Worm (Caenorhabditis elegans) whole organism, young adult: ENCODE measurements around the gene hlh-4.

Experiments
- B0035.1 ChIP-seq: sonication (generic microtip); optimal IDR thresholded peaks from 2 replicates; lab custom pipeline; 2016; ENCODE audit warnings: missing genetic modification characterization, mild to moderate bottlenecking, missing compliant biosample characterization, missing genotype, missing genetic modification reagents
- C06A6.2 ChIP-seq: fragments of 200-800 bp; sonication (Bioruptor generic); conservative IDR thresholded peaks from 2 replicates; pipeline ENCODE4 v1.3.6; 2022; ENCODE audit warnings: missing genetic modification characterization, missing compliant biosample characterization
- F22D6.2 ChIP-seq: sonication (generic microtip); optimal IDR thresholded peaks from 2 replicates; lab custom pipeline; 2016; ENCODE audit warnings: mild to moderate bottlenecking, missing genetic modification characterization, missing compliant biosample characterization
- F23B12.7 ChIP-seq: sonication (generic microtip); optimal IDR thresholded peaks from 2 replicates; lab custom pipeline; 2017; ENCODE audit warnings: missing genetic modification characterization, mild to moderate bottlenecking, missing compliant biosample characterization, antibody characterized with exemption, moderate library complexity; ENCODE audit not compliant: insufficient read depth
- F33H1.4 ChIP-seq: fragments of 200-800 bp; sonication (Bioruptor generic); IDR thresholded peaks from 2 replicates; pipeline ENCODE4 v1.3.6; 2022; ENCODE audit warnings: missing genetic modification reagents, missing genetic modification characterization, missing compliant biosample characterization
- F52B5.7 ChIP-seq: sonication (generic microtip); optimal IDR thresholded peaks from 2 replicates; lab custom pipeline; 2016; ENCODE audit warnings: mild to moderate bottlenecking, missing genetic modification characterization, missing compliant biosample characterization
- F55B11.4 ChIP-seq: sonication (generic microtip); optimal IDR thresholded peaks from 2 replicates; lab custom pipeline; 2016; ENCODE audit warnings: missing compliant biosample characterization, missing genetic modification characterization, borderline replicate concordance; ENCODE audit not compliant: insufficient read depth
- T07F8.4 ChIP-seq: sonication (generic microtip); optimal IDR thresholded peaks from 2 replicates; lab custom pipeline; 2016; ENCODE audit warnings: mild to moderate bottlenecking, missing genetic modification characterization, moderate library complexity, missing compliant biosample characterization
- Y67H2A.10 ChIP-seq: fragments of 200-800 bp; sonication (Bioruptor generic); conservative IDR thresholded peaks from 2 replicates; pipeline ENCODE4 v1.3.6; 2022; ENCODE audit warnings: missing genetic modification reagents, missing genetic modification characterization, missing compliant biosample characterization
- Y79H2A.3 ChIP-seq: fragments of 200-800 bp; sonication (Bioruptor generic); conservative IDR thresholded peaks from 2 replicates; pipeline ENCODE4 v1.3.6; 2022; ENCODE audit warnings: missing genetic modification reagents, missing genetic modification characterization, missing compliant biosample characterization
- akir-1 ChIP-seq: fragments of 200-800 bp; sonication (Bioruptor generic); optimal IDR thresholded peaks from 2 replicates; lab custom pipeline; 2018; ENCODE audit warnings: mild to moderate bottlenecking, missing genetic modification characterization, moderate library complexity, missing compliant biosample characterization
- ama-1 ChIP-seq, 3 experiments: fragments of 150-350 bp in 1 of 3; sonication (generic microtip) in 2 of 3; optimal IDR thresholded peaks; 2 replicates each; lab custom pipeline; 2014 to 2018; ENCODE audit warnings: missing biosample characterization in 2 of 3, missing genetic modification characterization in 2 of 3, missing genetic modification reagents in 2 of 3
- attf-6 ChIP-seq: fragments of 200-800 bp; sonication (Bioruptor generic); IDR thresholded peaks from 2 replicates; pipeline ENCODE4 v1.3.6; 2022; ENCODE audit warnings: missing genetic modification reagents, missing genetic modification characterization, missing compliant biosample characterization
- ccch-3 ChIP-seq: fragments of 200-800 bp; sonication (Bioruptor generic); optimal IDR thresholded peaks from 2 replicates; lab custom pipeline; 2018; ENCODE audit warnings: mild to moderate bottlenecking, missing genetic modification characterization, missing compliant biosample characterization
- ceh-100 ChIP-seq: fragments of 200-800 bp; sonication (Bioruptor generic); IDR thresholded peaks from 2 replicates; pipeline ENCODE4 v1.3.6; 2022; ENCODE audit warnings: missing genetic modification reagents, missing genetic modification characterization, missing compliant biosample characterization
- ceh-58 ChIP-seq: fragments of 200-800 bp; sonication (Bioruptor generic); IDR thresholded peaks from 2 replicates; pipeline ENCODE4 v1.3.6; 2022; ENCODE audit warnings: missing genetic modification characterization, missing compliant biosample characterization
- ceh-79 ChIP-seq: sonication (generic microtip); optimal IDR thresholded peaks from 2 replicates; lab custom pipeline; 2017; ENCODE audit warnings: mild to moderate bottlenecking, missing genetic modification characterization, missing compliant biosample characterization
- chd-7 ChIP-seq: sonication (generic microtip); optimal IDR thresholded peaks from 2 replicates; lab custom pipeline; 2016; ENCODE audit warnings: mild to moderate bottlenecking, missing genetic modification characterization, moderate library complexity, missing compliant biosample characterization
- die-1 ChIP-seq: sonication (generic microtip); optimal IDR thresholded peaks from 2 replicates; lab custom pipeline; 2016; ENCODE audit warnings: missing genotype, mild to moderate bottlenecking, missing genetic modification characterization, missing compliant biosample characterization
- dpff-1 ChIP-seq: sonication (generic microtip); optimal IDR thresholded peaks from 2 replicates; lab custom pipeline; 2017; ENCODE audit warnings: mild to moderate bottlenecking, missing genetic modification characterization, missing compliant biosample characterization
- dpl-1 ChIP-seq: fragments of 150-350 bp; optimal IDR thresholded peaks from 2 replicates; lab custom pipeline; 2014; ENCODE audit warnings: missing biosample characterization, missing genetic modification reagents, missing genetic modification characterization
- efl-1 ChIP-seq: fragments of 150-350 bp; optimal IDR thresholded peaks from 2 replicates; lab custom pipeline; 2014; ENCODE audit warnings: missing biosample characterization, missing genetic modification reagents, missing genetic modification characterization
- egrh-3 ChIP-seq: fragments of 200-800 bp; sonication (Bioruptor generic); IDR thresholded peaks from 2 replicates; pipeline ENCODE4 v1.3.6; 2022; ENCODE audit warnings: missing genetic modification reagents, missing genetic modification characterization, missing compliant biosample characterization
- him-1 ChIP-seq: sonication (generic microtip); optimal IDR thresholded peaks from 2 replicates; lab custom pipeline; 2016; ENCODE audit warnings: missing genotype, missing genetic modification reagents, missing genetic modification characterization, missing compliant biosample characterization
- hlh-26 ChIP-seq: fragments of 200-800 bp; sonication (Bioruptor generic); conservative IDR thresholded peaks from 2 replicates; pipeline ENCODE4 v1.3.6; 2022; ENCODE audit warnings: missing genetic modification reagents, missing genetic modification characterization, missing compliant biosample characterization
- hmg-1.2 ChIP-seq: fragments of 200-800 bp; sonication (Bioruptor generic); IDR thresholded peaks from 2 replicates; pipeline ENCODE4 v1.3.6; 2022; ENCODE audit warnings: missing genetic modification reagents, missing genetic modification characterization, missing compliant biosample characterization
- lag-1 ChIP-seq: fragments of 200-800 bp; sonication (Bioruptor generic); IDR thresholded peaks from 2 replicates; pipeline ENCODE4 v1.3.6; 2022; ENCODE audit warnings: missing genetic modification reagents, missing genetic modification characterization, missing compliant biosample characterization
- let-607 ChIP-seq, 2 experiments: fragments of 200-800 bp in 1 of 2; sonication (Bioruptor generic) in 1 of 2; sonication (generic microtip) in 1 of 2; optimal IDR thresholded peaks; 2 replicates each; lab custom pipeline; 2016 to 2018; ENCODE audit warnings: mild to moderate bottlenecking in 2 of 2, missing compliant biosample characterization in 2 of 2, missing genetic modification characterization in 2 of 2, moderate library complexity in 2 of 2, missing genotype in 1 of 2
- lin-54 ChIP-seq: fragments of 200-800 bp; sonication (Bioruptor generic); optimal IDR thresholded peaks from 2 replicates; lab custom pipeline; 2018; ENCODE audit warnings: mild to moderate bottlenecking, missing genetic modification characterization, missing compliant biosample characterization
- lir-1 ChIP-seq: fragments of 200-800 bp; sonication (Bioruptor generic); conservative IDR thresholded peaks from 2 replicates; pipeline ENCODE4 v1.3.6; 2022; ENCODE audit warnings: missing genetic modification reagents, missing genetic modification characterization, missing compliant biosample characterization
- lsl-1 ChIP-seq: fragments of 200-800 bp; sonication (Bioruptor generic); optimal IDR thresholded peaks from 2 replicates; lab custom pipeline; 2018; ENCODE audit warnings: mild to moderate bottlenecking, missing genetic modification characterization, moderate library complexity, missing compliant biosample characterization
- madf-3 ChIP-seq: fragments of 200-800 bp; sonication (Bioruptor generic); IDR thresholded peaks from 2 replicates; pipeline ENCODE4 v1.3.6; 2022; ENCODE audit warnings: missing genetic modification reagents, missing genetic modification characterization, missing compliant biosample characterization
- madf-6 ChIP-seq: fragments of 200-800 bp; sonication (Bioruptor generic); IDR thresholded peaks from 2 replicates; pipeline ENCODE4 v1.3.6; 2022; ENCODE audit warnings: missing genetic modification reagents, missing genetic modification characterization, missing compliant biosample characterization
- mcd-1 ChIP-seq: fragments of 200-800 bp; sonication (Bioruptor generic); IDR thresholded peaks from 2 replicates; pipeline ENCODE4 v1.3.6; 2022; ENCODE audit warnings: missing genetic modification reagents, missing genetic modification characterization, missing compliant biosample characterization
- nfya-1 ChIP-seq: sonication (generic microtip); optimal IDR thresholded peaks from 2 replicates; lab custom pipeline; 2017; ENCODE audit warnings: antibody characterized with exemption, missing compliant biosample characterization, missing genetic modification characterization, borderline replicate concordance; ENCODE audit not compliant: insufficient read depth
- nhr-120 ChIP-seq: fragments of 200-800 bp; sonication (Bioruptor generic); IDR thresholded peaks from 2 replicates; pipeline ENCODE4 v1.3.6; 2022; ENCODE audit warnings: missing genetic modification characterization, missing compliant biosample characterization
- nhr-179 ChIP-seq: sonication (generic microtip); optimal IDR thresholded peaks from 2 replicates; lab custom pipeline; 2016; ENCODE audit warnings: mild to moderate bottlenecking, missing genetic modification characterization, missing compliant biosample characterization
- rpc-1 ChIP-seq, 2 experiments: fragments of 150-350 bp in 1 of 2; sonication (generic microtip) in 1 of 2; optimal IDR thresholded peaks; 2 replicates each; lab custom pipeline; 2014 to 2018; ENCODE audit warnings: missing biosample characterization in 1 of 2, missing genetic modification characterization in 1 of 2, missing genetic modification reagents in 1 of 2, missing genotype in 1 of 2
- sea-2 ChIP-seq: fragments of 200-800 bp; sonication (Bioruptor generic); IDR thresholded peaks from 2 replicates; pipeline ENCODE4 v1.3.6; 2022; ENCODE audit warnings: missing genetic modification characterization, missing compliant biosample characterization
- snpc-1.3 ChIP-seq: sonication (generic microtip); optimal IDR thresholded peaks from 2 replicates; lab custom pipeline; 2017; ENCODE audit warnings: missing genetic modification characterization, mild to moderate bottlenecking, missing compliant biosample characterization, antibody characterized with exemption, moderate library complexity, missing genotype, missing genetic modification reagents; ENCODE audit not compliant: insufficient read depth
- snpc-4 ChIP-seq, 5 experiments: fragments of 150-350 bp in 1 of 5; sonication (generic microtip) in 4 of 5; optimal IDR thresholded peaks; 2 replicates each; lab custom pipeline; 2014 to 2018; ENCODE audit warnings: missing genetic modification characterization in 5 of 5, missing biosample characterization in 3 of 5, antibody characterized with exemption in 2 of 5, mild to moderate bottlenecking in 2 of 5, missing compliant biosample characterization in 2 of 5, missing genotype in 2 of 5, moderate library complexity in 2 of 5, missing genetic modification reagents in 1 of 5
- sptf-2 ChIP-seq: fragments of 200-800 bp; sonication (Bioruptor generic); optimal IDR thresholded peaks from 2 replicates; lab custom pipeline; 2018; ENCODE audit warnings: mild to moderate bottlenecking, missing genetic modification characterization, missing compliant biosample characterization
- tlf-1 ChIP-seq: fragments of 200-800 bp; sonication (Bioruptor generic); optimal IDR thresholded peaks from 2 replicates; lab custom pipeline; 2018; ENCODE audit warnings: mild to moderate bottlenecking, missing genetic modification characterization, missing compliant biosample characterization
- ztf-18 ChIP-seq: sonication (generic microtip); optimal IDR thresholded peaks from 2 replicates; lab custom pipeline; 2016; ENCODE audit warnings: missing genotype, mild to moderate bottlenecking, missing genetic modification characterization, missing compliant biosample characterization
- ztf-25 ChIP-seq: fragments of 200-800 bp; sonication (Bioruptor generic); IDR thresholded peaks from 2 replicates; pipeline ENCODE4 v1.3.6; 2022; ENCODE audit warnings: missing genetic modification reagents, missing genetic modification characterization, missing compliant biosample characterization

hlh-4 gene

ce11 chrIII:9776323-9776722 is 37.5 kb upstream of the hlh-4 start, which contains the start of gene usp-46:
TSS of gene usp-46 (plus strand) at chrIII:9776623.
- no peak for TF ChIP-seq ceh-79 (tag; lab: Kevin White, UChicago)
- no peak for TF ChIP-seq F55B11.4 (tag; lab: Kevin White, UChicago)
- peak; percentile 29; the same call in 1 of the 2 replicates for TF ChIP-seq hmg-1.2 (GFP tag; lab: Robert Waterston, UW)
- TF ChIP-seq ceh-100 (GFP tag; lab: Robert Waterston, UW), result no peak

- TF ChIP-seq sea-2 (GFP tag; lab: Robert Waterston, UW), result no peak
- TF ChIP-seq lsl-1 (GFP tag; lab: Kevin White, UChicago), result peak; percentile 42
- no peak for TF ChIP-seq rpc-1 (optimal IDR thresholded peaks at IDR 0.05; lab: Kevin White, UChicago)
- no peak for TF ChIP-seq rpc-1 (tag; optimal IDR thresholded peaks at IDR 0.05; lab: Kevin White, UChicago)
- no peak for TF ChIP-seq T07F8.4 (tag; lab: Kevin White, UChicago)
- no peak for TF ChIP-seq dpff-1 (tag; lab: Kevin White, UChicago)
- no peak for TF ChIP-seq snpc-1.3 (tag; lab: Kevin White, UChicago)
- TF ChIP-seq tlf-1 (GFP tag; lab: Kevin White, UChicago), result no peak
- TF ChIP-seq die-1 (tag; lab: Kevin White, UChicago), result no peak
- no peak for TF ChIP-seq madf-3 (GFP tag; lab: Robert Waterston, UW)
- TF ChIP-seq F23B12.7 (tag; lab: Kevin White, UChicago), result no peak
- no peak for TF ChIP-seq chd-7
- TF ChIP-seq Y79H2A.3 (GFP tag; lab: Robert Waterston, UW), result no peak
- TF ChIP-seq attf-6 (GFP tag; lab: Robert Waterston, UW), result no peak
- TF ChIP-seq ztf-25 (GFP tag; lab: Robert Waterston, UW), result no peak
- TF ChIP-seq C06A6.2 (GFP tag; lab: Robert Waterston, UW), result no peak
- TF ChIP-seq nhr-179 (tag; lab: Kevin White, UChicago), result no peak
- TF ChIP-seq lag-1 (GFP tag; lab: Robert Waterston, UW), result no peak
- no peak for TF ChIP-seq Y67H2A.10 (GFP tag; lab: Robert Waterston, UW)
- peak; percentile 86 for TF ChIP-seq efl-1 (GFP tag; lab: Kevin White, UChicago)
- peak; percentile 38 for TF ChIP-seq dpl-1 (GFP tag; lab: Kevin White, UChicago)
- TF ChIP-seq B0035.1, result no peak
- TF ChIP-seq sptf-2 (GFP tag; lab: Kevin White, UChicago), result no peak
- TF ChIP-seq F22D6.2 (tag; lab: Kevin White, UChicago), result no peak
- TF ChIP-seq let-607 (tag; optimal IDR thresholded peaks at IDR 0.05; lab: Kevin White, UChicago), result no peak
- no peak for TF ChIP-seq egrh-3 (GFP tag; lab: Robert Waterston, UW)
- TF ChIP-seq hlh-26 (GFP tag; lab: Robert Waterston, UW), result no peak
- TF ChIP-seq lin-54 (GFP tag; lab: Kevin White, UChicago), result peak; percentile 87
- TF ChIP-seq ceh-58 (GFP tag; lab: Robert Waterston, UW), result no peak
- no peak for TF ChIP-seq snpc-4 (GFP tag; optimal IDR thresholded peaks at IDR 0.05; lab: Kevin White, UChicago)
- no peak for TF ChIP-seq snpc-4 (tag; optimal IDR thresholded peaks at IDR 0.05; lab: Kevin White, UChicago)
- no peak for TF ChIP-seq F52B5.7
- peak; percentile 59; the same call in 1 of the 2 replicates for TF ChIP-seq mcd-1 (GFP tag; lab: Robert Waterston, UW)
- no peak for TF ChIP-seq nhr-120
- TF ChIP-seq F33H1.4 (GFP tag; lab: Robert Waterston, UW), result 0 out of 2 replicates have a peak, but pooled peaks have one; percentile 36
- no peak for TF ChIP-seq ama-1 (optimal IDR thresholded peaks at IDR 0.05; lab: Kevin White, UChicago)
- no peak for TF ChIP-seq ama-1 (GFP tag; optimal IDR thresholded peaks at IDR 0.05; lab: Kevin White, UChicago)
- peak; percentile 40 for TF ChIP-seq him-1 (tag; lab: Kevin White, UChicago)
- TF ChIP-seq akir-1 (GFP tag; lab: Kevin White, UChicago), result no peak
- no peak for TF ChIP-seq nfya-1 (tag; lab: Kevin White, UChicago)
- TF ChIP-seq ceh-100 (GFP tag; lab: Robert Waterston, UW), result peak; percentile 94
- TF ChIP-seq madf-6 (GFP tag; lab: Robert Waterston, UW), result 0 out of 2 replicates have a peak, but pooled peaks have one; percentile 13
- TF ChIP-seq lir-1 (GFP tag; lab: Robert Waterston, UW), result 0 out of 2 replicates have a peak, but pooled peaks have one; percentile 16
- TF ChIP-seq ztf-18 (tag; lab: Kevin White, UChicago), result no peak
- TF ChIP-seq ccch-3 (GFP tag; lab: Kevin White, UChicago), result no peak
Observed at ce11 chrIII:9775916-9776315, 37.1 kb upstream of the hlh-4 start.
